Fruit fly (Drosophila melanogaster): ENCODE data around the gene gudu.
A peak's percentile ranks its signal among the peaks of the same experiment; 100 is the strongest.

Gene gudu

dm6 chr2L:7401627-7402026, 13.3 kb downstream of the gudu start (continued):
- TF ChIP-seq sens-2 (GFP tag; IDR thresholded peaks at IDR 0.05) (peak; percentile 38; the same call in 1 of the 2 replicates), Kr (GFP tag; optimal IDR thresholded peaks at IDR 0.05) (no peak), sqz (GFP tag; optimal IDR thresholded peaks at IDR 0.05) (peak; percentile 13), btn (GFP tag; optimal IDR thresholded peaks at IDR 0.05) (no peak), CG6765 (GFP tag; optimal IDR thresholded peaks at IDR 0.05) (peak; percentile 13), CG10654 (GFP tag; optimal IDR thresholded peaks at IDR 0.05) (peak; percentile 44), lmd (GFP tag; IDR thresholded peaks at IDR 0.05) (peak; percentile 83), Adf1 (GFP tag; IDR thresholded peaks at IDR 0.05) (peak; percentile 58), CTCF (GFP tag; optimal IDR thresholded peaks at IDR 0.05) (no peak), CG16779 (GFP tag; IDR thresholded peaks at IDR 0.05) (no peak), sob (GFP tag; IDR thresholded peaks at IDR 0.05) (peak; percentile 87), zen (tag; optimal IDR thresholded peaks at IDR 0.05) (peak; percentile 45), CG11093 (GFP tag; IDR thresholded peaks at IDR 0.05) (peak; percentile 59; the same call in 2 of the 3 replicates), CG13775 (GFP tag; optimal IDR thresholded peaks at IDR 0.05) (peak; percentile 36), Fer1 (GFP tag; optimal IDR thresholded peaks at IDR 0.05) (peak; percentile 56), CG10565 (GFP tag; optimal IDR thresholded peaks at IDR 0.05) (no peak), CG42726 (GFP tag; IDR thresholded peaks at IDR 0.05; ENCODE audit: partially characterized antibody) (no peak), CG9932 (GFP tag; IDR thresholded peaks at IDR 0.05) (peak; percentile 92), CG17568 (GFP tag; optimal IDR thresholded peaks at IDR 0.05) (no peak), Bdp1 (GFP tag; optimal IDR thresholded peaks at IDR 0.05) (no peak), CG6689 (GFP tag; IDR thresholded peaks at IDR 0.05) (peak; percentile 78), Nf-YC (tag; optimal IDR thresholded peaks at IDR 0.05) (peak; percentile 42), CG2875 (GFP tag; optimal IDR thresholded peaks at IDR 0.05) (no peak), caup (GFP tag; optimal IDR thresholded peaks at IDR 0.05; ENCODE audit: severe bottlenecking) (peak; percentile 58), CG18599 (GFP tag; optimal IDR thresholded peaks at IDR 0.05) (peak; percentile 69), Doc2 (GFP tag; IDR thresholded peaks at IDR 0.05) (no peak), CG16815 (GFP tag; optimal IDR thresholded peaks at IDR 0.05) (peak; percentile 48), org-1 (GFP tag; optimal IDR thresholded peaks at IDR 0.05) (peak; percentile 27), CG5953 (GFP tag; IDR thresholded peaks at IDR 0.05) (no peak), otp (GFP tag; IDR thresholded peaks at IDR 0.05) (no peak), CG11456 (GFP tag; IDR thresholded peaks at IDR 0.05) (peak; percentile 76; the same call in 2 of the 3 replicates), CG12299 (tag; optimal IDR thresholded peaks at IDR 0.05) (peak; percentile 71), CG15479 (GFP tag; optimal IDR thresholded peaks at IDR 0.05) (no peak), Dfd (GFP tag; optimal IDR thresholded peaks at IDR 0.05) (no peak), amos (GFP tag; IDR thresholded peaks at IDR 0.05; ENCODE audit: partially characterized antibody) (no peak), hkb (optimal IDR thresholded peaks at IDR 0.05) (no peak), hkb (GFP tag; IDR thresholded peaks at IDR 0.05) (peak; percentile 73), sim (GFP tag; IDR thresholded peaks at IDR 0.05) (peak; percentile 81), lov (optimal IDR thresholded peaks at IDR 0.05) (no peak), lov (GFP tag; IDR thresholded peaks at IDR 0.05) (no peak), cwo (GFP tag; optimal IDR thresholded peaks at IDR 0.05) (peak; percentile 60), cas (GFP tag; IDR thresholded peaks at IDR 0.05) (no peak), pita (GFP tag; optimal IDR thresholded peaks at IDR 0.05) (no peak), Six4 (GFP tag; optimal IDR thresholded peaks at IDR 0.05) (peak; percentile 2), HHEX (GFP tag; optimal IDR thresholded peaks at IDR 0.05) (peak; percentile 61), tna (GFP tag; IDR thresholded peaks at IDR 0.05; ENCODE audit: partially characterized antibody) (no peak), D19B (GFP tag; optimal IDR thresholded peaks at IDR 0.05) (peak; percentile 24), Sry-δ (GFP tag; optimal IDR thresholded peaks at IDR 0.05) (no peak), jumu (GFP tag; optimal IDR thresholded peaks at IDR 0.05) (no peak), CG17612 (GFP tag; IDR thresholded peaks at IDR 0.05) (0 out of 2 replicates have a peak, but pooled peaks have one; percentile 53), ATbp (GFP tag; optimal IDR thresholded peaks at IDR 0.05) (peak; percentile 52), hth (optimal IDR thresholded peaks at IDR 0.05) (no peak), gfzf (GFP tag; optimal IDR thresholded peaks at IDR 0.05) (no peak)

Measured in whole organism, embryonic.